Worm (Caenorhabditis elegans): Measurements from ENCODE around the gene nas-33.

DNA sequence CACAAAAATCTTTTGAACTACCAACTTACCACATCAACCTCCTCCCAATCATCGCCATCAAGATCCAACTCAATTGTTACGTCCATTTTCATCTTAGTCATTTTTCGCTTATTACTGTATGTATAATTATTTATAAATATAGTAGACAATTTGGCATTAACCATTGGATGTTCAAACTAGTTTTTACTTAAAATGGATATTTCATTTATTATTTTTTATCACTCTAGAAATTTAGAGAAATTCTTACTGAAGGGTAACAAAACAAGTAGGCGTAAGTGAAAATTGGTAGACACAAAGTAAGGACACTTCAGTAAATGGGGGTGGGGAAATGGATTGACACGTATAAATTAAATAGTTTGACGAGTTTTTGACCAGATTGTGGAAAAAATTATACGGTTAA lies 44.7 kb upstream of the nas-33 start, which contains the start of gene actl-1:
- TF ChIP-seq nhr-25 (tag; optimal IDR thresholded peaks at IDR 0.05) = no peak
- no peak for TF ChIP-seq lin-13 (GFP tag; optimal IDR thresholded peaks at IDR 0.05)
